Worm (Caenorhabditis elegans) whole organism, midembryonic: ENCODE measurements around the gene mrps-18C.
"Not testable (repeated sequence)": the region's sequence is repeated elsewhere in the genome, so short reads cannot be mapped to it uniquely, and the experiment has no call there.

Experiments
- T22C8.4 ChIP-seq: fragments of 200-800 bp; sonication (Bioruptor generic); IDR thresholded peaks from 2 replicates; pipeline ENCODE4 v1.3.6; 2022; ENCODE audit warnings: missing genetic modification characterization, missing compliant biosample characterization
- cog-1 ChIP-seq: sonication (generic microtip); optimal IDR thresholded peaks from 2 replicates; lab custom pipeline; 2016; ENCODE audit warnings: missing genetic modification characterization, missing compliant biosample characterization
- flt-1 ChIP-seq: fragments of 200-800 bp; sonication (Bioruptor generic); IDR thresholded peaks from 2 replicates; pipeline ENCODE4 v1.3.6; 2022; ENCODE audit warnings: missing genetic modification characterization, missing compliant biosample characterization
- klf-2 ChIP-seq: fragments of 200-800 bp; sonication (Bioruptor generic); conservative IDR thresholded peaks from 2 replicates; pipeline ENCODE4 v1.3.6; 2022; ENCODE audit warnings: missing genetic modification reagents, missing genetic modification characterization, missing compliant biosample characterization
- med-1 ChIP-seq: sonication (generic microtip); optimal IDR thresholded peaks from 2 replicates; lab custom pipeline; 2017; ENCODE audit warnings: missing genetic modification characterization, mild to moderate bottlenecking, missing compliant biosample characterization, antibody characterized with exemption, missing genetic modification reagents; ENCODE audit not compliant: insufficient read depth
- ref-1 ChIP-seq: fragments of 200-800 bp; sonication (Bioruptor generic); conservative IDR thresholded peaks from 2 replicates; pipeline ENCODE4 v1.3.6; 2022; ENCODE audit warnings: missing genetic modification reagents, missing genetic modification characterization, missing compliant biosample characterization
- tab-1 ChIP-seq: fragments of 200-800 bp; sonication (Bioruptor generic); IDR thresholded peaks from 2 replicates; pipeline ENCODE4 v1.3.6; 2022; ENCODE audit warnings: missing genetic modification characterization, missing compliant biosample characterization
- ztf-23 ChIP-seq: fragments of 200-800 bp; sonication (Bioruptor generic); IDR thresholded peaks from 2 replicates; pipeline ENCODE4 v1.3.6; 2022; ENCODE audit warnings: missing genetic modification reagents, missing genetic modification characterization, missing compliant biosample characterization
- ztf-29 ChIP-seq: fragments of 200-800 bp; sonication (Bioruptor generic); IDR thresholded peaks from 2 replicates; pipeline ENCODE4 v1.3.6; 2022; ENCODE audit warnings: missing genetic modification reagents, missing genetic modification characterization, missing compliant biosample characterization

mrps-18C gene

ce11 chrIII:4965271-4965670, 29.9 kb downstream of the mrps-18C start, which contains the start of gene nca-2:
Gene nca-2, plus strand, starts transcription at chrIII:4965571.
- TF ChIP-seq ztf-29 (no peak), klf-2 (GFP tag; lab: Robert Waterston, UW) (no peak)

- no peak for TF ChIP-seq cog-1 (tag; lab: Kevin White, UChicago)
- no peak for TF ChIP-seq ztf-23
- TF ChIP-seq tab-1: no peak
- TF ChIP-seq ref-1 (GFP tag; lab: Robert Waterston, UW): no peak
- TF ChIP-seq flt-1 (GFP tag; lab: Robert Waterston, UW): no peak
- TF ChIP-seq klf-2 (GFP tag; lab: Robert Waterston, UW): no peak
- no peak for TF ChIP-seq ztf-29
- no peak for TF ChIP-seq med-1 (GFP tag; lab: Kevin White, UChicago)
- TF ChIP-seq T22C8.4: no peak
These were observed 31.9 kb downstream of the mrps-18C start for ce11 chrIII:4967236-4967635.

ce11 chrIII:4968146-4968545, 32.8 kb downstream of the mrps-18C start:
- TF ChIP-seq med-1 (GFP tag; lab: Kevin White, UChicago): no peak
- TF ChIP-seq klf-2 (GFP tag; lab: Robert Waterston, UW): no peak
- no peak for TF ChIP-seq flt-1 (GFP tag; lab: Robert Waterston, UW)
- no peak for TF ChIP-seq ztf-23
- no peak for TF ChIP-seq cog-1 (tag; lab: Kevin White, UChicago)
- no peak for TF ChIP-seq tab-1
- no peak for TF ChIP-seq ref-1 (GFP tag; lab: Robert Waterston, UW)
- no peak for TF ChIP-seq ztf-29
- no peak for TF ChIP-seq T22C8.4

- not testable (repeated sequence) for TF ChIP-seq klf-2 (GFP tag; lab: Robert Waterston, UW); cog-1 (tag; lab: Kevin White, UChicago); ztf-23
These were observed 45.0 kb downstream of the mrps-18C start, which contains the start of gene C27F2.6 for ce11 chrIII:4980367-4980766. Gene C27F2.6, minus strand, starts transcription at chrIII:4980467.

- TF ChIP-seq ztf-29: no peak
- no peak for TF ChIP-seq flt-1 (GFP tag; lab: Robert Waterston, UW)
- TF ChIP-seq ztf-23: no peak
- TF ChIP-seq klf-2 (GFP tag; lab: Robert Waterston, UW): no peak
- TF ChIP-seq cog-1 (tag; lab: Kevin White, UChicago): no peak
- TF ChIP-seq tab-1: no peak
- TF ChIP-seq ref-1 (GFP tag; lab: Robert Waterston, UW): no peak
- no peak for TF ChIP-seq T22C8.4
- TF ChIP-seq med-1 (GFP tag; lab: Kevin White, UChicago): no peak
These were observed 48.6 kb downstream of the mrps-18C start for ce11 chrIII:4983961-4984360.

ce11 chrIII:4984444-4985086, 49.2 kb downstream of the mrps-18C start, which contains the start of gene C27F2.7:
Gene C27F2.7, minus strand, starts transcription at chrIII:4984494.
- TF ChIP-seq ref-1 (GFP tag; lab: Robert Waterston, UW) (no peak), T22C8.4 (no peak), ztf-23 (no peak), cog-1 (tag; lab: Kevin White, UChicago) (no peak), med-1 (GFP tag; lab: Kevin White, UChicago) (no peak), klf-2 (GFP tag; lab: Robert Waterston, UW) (no peak), tab-1 (no peak), ztf-29 (no peak)
